Fruit fly (Drosophila melanogaster): ENCODE data around the gene CG5274.

CG5274 gene

DNA sequence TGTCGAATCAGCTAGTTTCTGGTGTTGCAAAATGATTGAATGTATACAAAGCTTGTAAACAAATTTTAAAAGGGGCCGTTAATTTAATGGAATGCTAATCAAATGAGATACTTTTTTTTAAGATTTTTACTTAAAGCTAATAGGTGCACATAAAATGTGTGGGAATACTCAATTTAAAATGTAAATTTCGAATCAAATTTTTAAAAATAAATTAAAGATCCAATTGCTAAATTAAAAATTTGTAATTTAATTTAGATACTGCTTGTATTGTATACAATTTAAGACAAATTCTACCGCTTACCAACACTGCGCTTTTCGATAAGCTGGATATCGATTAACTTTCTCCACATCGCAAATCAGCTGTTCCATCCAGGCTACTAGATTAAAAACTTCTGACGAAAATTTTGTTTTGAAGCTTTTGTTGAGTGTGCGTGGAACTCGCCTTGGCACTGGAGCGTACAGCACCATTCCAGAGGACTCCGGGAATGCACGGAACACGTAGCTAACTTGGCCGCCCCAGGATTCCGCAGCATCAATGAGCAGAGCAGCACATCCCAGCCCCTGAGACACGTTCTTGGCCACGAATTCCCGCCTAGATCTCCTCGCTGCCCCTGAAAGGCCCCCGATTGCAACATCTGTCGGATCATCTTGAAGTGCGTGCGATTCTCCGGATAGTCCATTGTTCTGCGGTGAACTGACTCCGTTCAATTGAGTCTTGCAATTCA is 43.2 kb downstream of the CG5274 start, which contains the start of the genes CG5498 and fbl (continued):
- TF ChIP-seq crp (GFP tag; optimal IDR thresholded peaks at IDR 0.05), result peak; percentile 21 to 88
- peak; percentile 33 for TF ChIP-seq CG15479 (GFP tag; optimal IDR thresholded peaks at IDR 0.05)
- peak; percentile 64 for TF ChIP-seq Chrac-16 (GFP tag; optimal IDR thresholded peaks at IDR 0.05)
- TF ChIP-seq lbe (GFP tag; optimal IDR thresholded peaks at IDR 0.05), result peak; percentile 71
- TF ChIP-seq tll (GFP tag; optimal IDR thresholded peaks at IDR 0.05), result no peak
- TF ChIP-seq Sin3A (optimal IDR thresholded peaks at IDR 0.05), result no peak
- no peak for TF ChIP-seq nerfin-2 (GFP tag; IDR thresholded peaks at IDR 0.05; ENCODE audit: partially characterized antibody)
- peak; percentile 32 for TF ChIP-seq kni (GFP tag; optimal IDR thresholded peaks at IDR 0.05)
- no peak for TF ChIP-seq Hr39 (optimal IDR thresholded peaks at IDR 0.05)
- peak; percentile 66 for TF ChIP-seq CG12104 (GFP tag; optimal IDR thresholded peaks at IDR 0.05)
- TF ChIP-seq cas (GFP tag; IDR thresholded peaks at IDR 0.05), result no peak
- TF ChIP-seq HHEX (GFP tag; optimal IDR thresholded peaks at IDR 0.05), result no peak
- TF ChIP-seq CG4282 (GFP tag; optimal IDR thresholded peaks at IDR 0.05), result no peak
- no peak for TF ChIP-seq NK7.1 (GFP tag; optimal IDR thresholded peaks at IDR 0.05)
- TF ChIP-seq CG9817 (tag; optimal IDR thresholded peaks at IDR 0.05), result peak; percentile 40
- peak; percentile 30 for TF ChIP-seq CG4328 (GFP tag; optimal IDR thresholded peaks at IDR 0.05)
- no peak for TF ChIP-seq ab (GFP tag; optimal IDR thresholded peaks at IDR 0.05)
- peak in 1 of 2 experiments; percentile 24 for TF ChIP-seq chif (GFP tag; optimal IDR thresholded peaks at IDR 0.05)
- peak; percentile 65 for TF ChIP-seq Fer3 (tag; optimal IDR thresholded peaks at IDR 0.05)
- no peak for TF ChIP-seq Tbp (GFP tag; optimal IDR thresholded peaks at IDR 0.05)
- peak; percentile 47 for TF ChIP-seq cato (GFP tag; optimal IDR thresholded peaks at IDR 0.05; ENCODE audit: borderline replicate concordance)
- peak; percentile 45 for TF ChIP-seq Deaf1 (tag; optimal IDR thresholded peaks at IDR 0.05)
- no peak for TF ChIP-seq Elba2 (GFP tag; optimal IDR thresholded peaks at IDR 0.05)
- TF ChIP-seq psq (GFP tag; optimal IDR thresholded peaks at IDR 0.05), result no peak
- peak; percentile 64 for TF ChIP-seq Sox102F (GFP tag; optimal IDR thresholded peaks at IDR 0.05)
- no peak for TF ChIP-seq ro (GFP tag; IDR thresholded peaks at IDR 0.05)
- no peak for TF ChIP-seq CG10274 (GFP tag; optimal IDR thresholded peaks at IDR 0.05)
- TF ChIP-seq pita (GFP tag; optimal IDR thresholded peaks at IDR 0.05), result no peak
- no peak for TF ChIP-seq pfk (GFP tag; optimal IDR thresholded peaks at IDR 0.05)
- no peak for TF ChIP-seq crc (GFP tag; optimal IDR thresholded peaks at IDR 0.05)
- peak; percentile 37; the same call in 1 of the 3 replicates for TF ChIP-seq CG34224 (GFP tag; IDR thresholded peaks at IDR 0.05; ENCODE audit: partially characterized antibody)
- TF ChIP-seq Bdp1 (GFP tag; optimal IDR thresholded peaks at IDR 0.05), result no peak
- no peak for TF ChIP-seq da (GFP tag; optimal IDR thresholded peaks at IDR 0.05)
- peak; percentile 37 for TF ChIP-seq CG8290 (GFP tag; optimal IDR thresholded peaks at IDR 0.05)
- no peak for TF ChIP-seq CG8290 (tag; optimal IDR thresholded peaks at IDR 0.05)
- peak; percentile 31 for TF ChIP-seq grn (GFP tag; optimal IDR thresholded peaks at IDR 0.05)
- TF ChIP-seq ci (GFP tag; IDR thresholded peaks at IDR 0.05), result no peak
- peak; percentile 17 for TF ChIP-seq CG1233 (GFP tag; optimal IDR thresholded peaks at IDR 0.05)
- TF ChIP-seq CG10209 (GFP tag; optimal IDR thresholded peaks at IDR 0.05), result peak; percentile 45
- TF ChIP-seq odd (GFP tag; optimal IDR thresholded peaks at IDR 0.05), result peak; percentile 56
- TF ChIP-seq CG13287 (GFP tag; IDR thresholded peaks at IDR 0.05; ENCODE audit: partially characterized antibody), result peak; percentile 52; the same call in 1 of the 2 replicates
- TF ChIP-seq CG5180 (GFP tag; optimal IDR thresholded peaks at IDR 0.05), result peak; percentile 7
- TF ChIP-seq C15 (GFP tag; IDR thresholded peaks at IDR 0.05), result no peak
- TF ChIP-seq Dip3 (GFP tag; optimal IDR thresholded peaks at IDR 0.05), result peak; percentile 54
- TF ChIP-seq CG2889 (GFP tag; IDR thresholded peaks at IDR 0.05), result no peak
- TF ChIP-seq CG30020 (tag; optimal IDR thresholded peaks at IDR 0.05), result peak; percentile 64
- TF ChIP-seq slbo (GFP tag; IDR thresholded peaks at IDR 0.05), result peak; percentile 63; the same call in 1 of the 2 replicates
- peak; percentile 53 for TF ChIP-seq bab2 (GFP tag; optimal IDR thresholded peaks at IDR 0.05)
- no peak for TF ChIP-seq so (GFP tag; IDR thresholded peaks at IDR 0.05)
- TF ChIP-seq wdn (GFP tag; IDR thresholded peaks at IDR 0.05), result no peak

Data from whole organism, embryonic.